Worm (Caenorhabditis elegans): ENCODE measurements around the gene C08B6.2.

C08B6.2 gene

DNA sequence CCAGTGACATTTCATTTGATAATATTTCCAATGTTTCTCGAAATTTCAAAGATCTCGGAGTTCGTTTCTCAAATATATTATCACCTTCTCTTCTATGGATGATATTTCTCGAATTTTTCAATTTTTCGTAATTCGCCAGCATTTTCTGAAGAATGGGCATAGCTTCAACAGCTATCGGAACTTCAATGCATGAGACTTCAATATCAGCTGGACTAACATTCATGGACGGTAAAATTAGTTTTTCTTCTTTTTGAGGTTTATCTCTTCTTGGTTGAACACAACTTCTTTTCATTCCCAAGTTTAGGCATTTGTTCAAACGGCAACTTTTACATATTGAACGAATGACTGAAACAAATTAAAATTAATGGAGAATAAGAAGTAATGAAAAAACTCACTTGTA lies 24.6 kb upstream of the C08B6.2 start:
- TF ChIP-seq nhr-129 (tag; optimal IDR thresholded peaks at IDR 0.05) (no peak), lsy-2 (tag; optimal IDR thresholded peaks at IDR 0.05) (no peak), lin-11 (tag; optimal IDR thresholded peaks at IDR 0.05) (no peak), ztf-4 (tag; optimal IDR thresholded peaks at IDR 0.05) (no peak), sem-4 (tag; optimal IDR thresholded peaks at IDR 0.05) (no peak), nhr-21 (tag; optimal IDR thresholded peaks at IDR 0.05) (no peak), snpc-4 (tag; optimal IDR thresholded peaks at IDR 0.05) (no peak), nhr-10 (tag; optimal IDR thresholded peaks at IDR 0.05) (no peak), R02D3.7 (tag; optimal IDR thresholded peaks at IDR 0.05) (no peak), lin-39 (tag; optimal IDR thresholded peaks at IDR 0.05) (no peak), Y55F3AM.14 (GFP tag; optimal IDR thresholded peaks at IDR 0.05) (no peak), nhr-77 (tag; optimal IDR thresholded peaks at IDR 0.05) (no peak), unc-55 (GFP tag; optimal IDR thresholded peaks at IDR 0.05) (no peak), mbf-1 (tag; optimal IDR thresholded peaks at IDR 0.05) (no peak), nhr-12 (tag; optimal IDR thresholded peaks at IDR 0.05) (no peak), zag-1 (tag; optimal IDR thresholded peaks at IDR 0.05) (no peak), gmeb-1 (tag; optimal IDR thresholded peaks at IDR 0.05) (no peak)

- TF ChIP-seq ztf-1 (GFP tag; conservative IDR thresholded peaks at IDR 0.05) (no peak), unc-39 (tag; optimal IDR thresholded peaks at IDR 0.05) (no peak), alr-1 (tag; optimal IDR thresholded peaks at IDR 0.05) (no peak), egl-27 (tag; optimal IDR thresholded peaks at IDR 0.05) (no peak), ztf-11 (tag; optimal IDR thresholded peaks at IDR 0.05) (no peak)
These were observed 23.9 kb upstream of the C08B6.2 start, which contains the start of gene nhr-205 for ce11 chrV:10081636-10082035. Gene nhr-205, minus strand, starts transcription at chrV:10081776.

- TF ChIP-seq crh-2 (tag; optimal IDR thresholded peaks at IDR 0.05) (peak; percentile 45), unc-39 (tag; optimal IDR thresholded peaks at IDR 0.05) (no peak), unc-55 (GFP tag; optimal IDR thresholded peaks at IDR 0.05) (peak; percentile 24), skn-1 (tag; optimal IDR thresholded peaks at IDR 0.05) (peak; percentile 2), sma-9 (GFP tag; optimal IDR thresholded peaks at IDR 0.05) (peak; percentile 29), sma-9 (tag; optimal IDR thresholded peaks at IDR 0.05) (no peak)
These were observed 21.5 kb upstream of the C08B6.2 start, which contains the start of gene nhr-12 for ce11 chrV:10083999-10084468. Gene nhr-12, minus strand, starts transcription at chrV:10084049.

DNA sequence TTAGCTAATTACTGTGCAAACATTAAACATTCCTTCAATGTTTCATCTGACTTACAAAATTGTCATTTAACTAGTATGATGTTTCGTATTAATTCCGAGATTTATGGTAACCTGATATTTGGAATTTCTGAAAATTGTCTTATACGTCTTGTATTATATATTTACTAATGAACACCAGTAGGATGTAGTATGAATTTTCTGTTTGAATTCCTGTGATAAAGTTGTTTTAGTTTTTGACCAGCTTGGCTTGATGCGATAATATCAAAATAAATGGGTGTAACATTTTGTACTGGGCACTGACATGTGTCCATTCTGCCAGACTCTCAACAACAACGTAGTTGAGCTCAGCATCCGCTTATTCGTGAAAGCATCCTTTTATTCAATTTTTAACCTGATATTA lies 20.6 kb upstream of the C08B6.2 start, which contains the start of gene R04B5.6:
R04B5.6 (plus strand) TSS at position 301 of the 400 bp plus-strand sequence.
- TF ChIP-seq fos-1 (tag; optimal IDR thresholded peaks at IDR 0.05) (no peak), ama-1 (optimal IDR thresholded peaks at IDR 0.05) (no peak), nhr-23 (tag; optimal IDR thresholded peaks at IDR 0.05) (no peak), unc-39 (tag; optimal IDR thresholded peaks at IDR 0.05) (no peak), F13H6.1 (tag; optimal IDR thresholded peaks at IDR 0.05) (no peak), elt-3 (tag; optimal IDR thresholded peaks at IDR 0.05) (no peak), alr-1 (tag; optimal IDR thresholded peaks at IDR 0.05) (no peak), nhr-6 (tag; optimal IDR thresholded peaks at IDR 0.05) (no peak), lin-39 (tag; optimal IDR thresholded peaks at IDR 0.05) (no peak), unc-55 (GFP tag; optimal IDR thresholded peaks at IDR 0.05) (no peak), crh-2 (tag; optimal IDR thresholded peaks at IDR 0.05) (no peak), ztf-1 (GFP tag; conservative IDR thresholded peaks at IDR 0.05) (no peak), nhr-21 (tag; optimal IDR thresholded peaks at IDR 0.05) (no peak), elt-1 (tag; optimal IDR thresholded peaks at IDR 0.05) (no peak), lin-13 (GFP tag; optimal IDR thresholded peaks at IDR 0.05) (no peak)

DNA sequence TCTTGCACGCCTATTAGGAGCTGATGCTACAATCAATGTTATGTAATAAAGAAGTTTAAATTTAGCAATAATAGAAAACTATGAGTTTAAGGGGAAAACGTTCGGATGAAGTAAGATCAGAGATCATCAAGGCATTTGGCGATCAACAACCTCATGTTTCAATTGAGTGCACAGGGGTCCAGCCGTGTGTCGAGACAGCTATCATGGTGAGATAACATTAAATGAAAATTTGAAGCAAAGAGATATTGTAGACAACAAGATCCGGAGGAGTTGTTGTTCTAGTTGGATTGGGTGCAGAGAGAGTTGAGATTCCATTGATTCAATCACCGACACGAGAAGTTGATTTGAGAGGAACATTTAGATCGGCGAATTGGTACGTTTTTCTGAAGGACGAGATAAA lies 19.4 kb upstream of the C08B6.2 start:
- no peak for TF ChIP-seq lin-39 (tag; optimal IDR thresholded peaks at IDR 0.05)
- no peak for TF ChIP-seq unc-39 (tag; optimal IDR thresholded peaks at IDR 0.05)
- no peak for TF ChIP-seq peb-1 (tag; optimal IDR thresholded peaks at IDR 0.05)
- no peak for TF ChIP-seq ama-1 (optimal IDR thresholded peaks at IDR 0.05)
- no peak for TF ChIP-seq ztf-1 (GFP tag; conservative IDR thresholded peaks at IDR 0.05)
- no peak for TF ChIP-seq nhr-25 (tag; optimal IDR thresholded peaks at IDR 0.05)
- no peak for TF ChIP-seq nhr-23 (tag; optimal IDR thresholded peaks at IDR 0.05)
- TF ChIP-seq lin-13 (GFP tag; optimal IDR thresholded peaks at IDR 0.05), result no peak
- no peak for TF ChIP-seq C34F6.9 (tag; optimal IDR thresholded peaks at IDR 0.05)
- peak in 1 of 2 experiments; percentile 13 for TF ChIP-seq lsy-2 (tag; optimal IDR thresholded peaks at IDR 0.05)
- no peak for TF ChIP-seq snpc-4 (tag; optimal IDR thresholded peaks at IDR 0.05)
- no peak for TF ChIP-seq sem-4 (tag; optimal IDR thresholded peaks at IDR 0.05)
- TF ChIP-seq ztf-11 (tag; optimal IDR thresholded peaks at IDR 0.05), result no peak
- no peak for TF ChIP-seq lin-11 (tag; optimal IDR thresholded peaks at IDR 0.05)
- no peak for TF ChIP-seq elt-3 (tag; optimal IDR thresholded peaks at IDR 0.05)
- no peak for TF ChIP-seq nhr-21 (tag; optimal IDR thresholded peaks at IDR 0.05)
- TF ChIP-seq sma-9 (GFP tag; optimal IDR thresholded peaks at IDR 0.05), result peak; percentile 32
- TF ChIP-seq sma-9 (tag; optimal IDR thresholded peaks at IDR 0.05), result no peak
- no peak for TF ChIP-seq dmd-4 (tag; optimal IDR thresholded peaks at IDR 0.05)
- TF ChIP-seq zag-1 (tag; optimal IDR thresholded peaks at IDR 0.05), result no peak
- peak; percentile 37 for TF ChIP-seq F13H6.1 (tag; optimal IDR thresholded peaks at IDR 0.05)
- TF ChIP-seq mdl-1 (tag; optimal IDR thresholded peaks at IDR 0.05), result no peak
- TF ChIP-seq mab-5 (tag; optimal IDR thresholded peaks at IDR 0.05), result no peak
- no peak for TF ChIP-seq ceh-82 (tag; optimal IDR thresholded peaks at IDR 0.05)
- TF ChIP-seq mbf-1 (tag; optimal IDR thresholded peaks at IDR 0.05), result no peak
- TF ChIP-seq ztf-4 (tag; optimal IDR thresholded peaks at IDR 0.05), result no peak
- TF ChIP-seq sma-3 (GFP tag; optimal IDR thresholded peaks at IDR 0.05), result no peak
- no peak for TF ChIP-seq nhr-10 (tag; optimal IDR thresholded peaks at IDR 0.05)

Data from whole organism, L2 larva.